Fruit fly (Drosophila melanogaster) whole organism, embryonic: ENCODE measurements around the gene Shc.

Experiments
- Atf-2 ChIP-seq: fragments of 200-800 bp; sonication (Bioruptor generic); optimal IDR thresholded peaks from 2 replicates; lab custom pipeline; 2016; ENCODE audit warnings: missing biosample characterization, missing genetic modification characterization
- Awh ChIP-seq: fragments of 200-800 bp; sonication (Bioruptor generic); IDR thresholded peaks from 2 replicates; pipeline ENCODE4, ENCODE4 v1.3.6; 2022; ENCODE audit warnings: missing biosample characterization, missing genetic modification characterization
- CG10565 ChIP-seq: fragments of 200-800 bp; sonication (Bioruptor generic); optimal IDR thresholded peaks from 3 replicates; lab custom pipeline; 2016; ENCODE audit warnings: missing biosample characterization, mild to moderate bottlenecking, missing genetic modification characterization
- CG11456 ChIP-seq: fragments of 200-800 bp; sonication (Bioruptor generic); IDR thresholded peaks from 3 replicates; pipeline ENCODE4 v1.3.6; 2022; ENCODE audit warnings: missing biosample characterization, missing genetic modification characterization
- CG1233 ChIP-seq: fragments of 200-800 bp; sonication (Bioruptor generic); optimal IDR thresholded peaks from 4 replicates; lab custom pipeline; 2018; ENCODE audit warnings: missing biosample characterization, mild to moderate bottlenecking, missing genetic modification characterization
- CG13624 ChIP-seq: fragments of 200-800 bp; sonication (Bioruptor generic); optimal IDR thresholded peaks from 2 replicates; lab custom pipeline; 2016; ENCODE audit warnings: missing biosample characterization, missing genetic modification characterization
- CG15514 ChIP-seq: fragments of 200-800 bp; sonication (Bioruptor generic); optimal IDR thresholded peaks from 3 replicates; lab custom pipeline; 2017; ENCODE audit warnings: missing biosample characterization, missing genetic modification characterization, mild to moderate bottlenecking, moderate library complexity, missing genetic modification reagents
- CG16815 ChIP-seq: fragments of 200-800 bp; sonication (Bioruptor generic); optimal IDR thresholded peaks from 3 replicates; lab custom pipeline; 2017; ENCODE audit warnings: missing biosample characterization, mild to moderate bottlenecking, missing genetic modification characterization
- CG31388 ChIP-seq: fragments of 200-800 bp; sonication (Bioruptor generic); optimal IDR thresholded peaks from 2 replicates; lab custom pipeline; 2016; ENCODE audit warnings: missing biosample characterization, missing genetic modification characterization
- CG31441 ChIP-seq: fragments of 200-800 bp; sonication (Bioruptor generic); IDR thresholded peaks from 2 replicates; pipeline ENCODE4 v1.3.6; 2022; ENCODE audit warnings: missing biosample characterization, missing genetic modification characterization
- CG3995 ChIP-seq: fragments of 200-800 bp; sonication (Bioruptor generic); optimal IDR thresholded peaks from 3 replicates; lab custom pipeline; 2016; ENCODE audit warnings: missing biosample characterization, missing genetic modification characterization
- CG4617 ChIP-seq: fragments of 200-800 bp; sonication (Bioruptor generic); optimal IDR thresholded peaks from 3 replicates; lab custom pipeline; 2016; ENCODE audit warnings: missing biosample characterization, missing genetic modification characterization, borderline replicate concordance
- CG6654 ChIP-seq: fragments of 200-800 bp; sonication (Bioruptor generic); optimal IDR thresholded peaks from 2 replicates; lab custom pipeline; 2017; ENCODE audit warnings: missing biosample characterization, mild to moderate bottlenecking, missing genetic modification characterization
- CG6854 ChIP-seq: fragments of 200-800 bp; sonication (Bioruptor generic); optimal IDR thresholded peaks from 3 replicates; lab custom pipeline; 2017; ENCODE audit warnings: missing biosample characterization, mild to moderate bottlenecking, missing genetic modification characterization
- CHES-1-like ChIP-seq: fragments of 200-800 bp; sonication (Bioruptor generic); optimal IDR thresholded peaks from 2 replicates; lab custom pipeline; 2016; ENCODE audit warnings: missing biosample characterization, missing genetic modification characterization
- CTCF ChIP-seq: fragments of 200-800 bp; sonication (Bioruptor generic); optimal IDR thresholded peaks from 2 replicates; lab custom pipeline; 2017; ENCODE audit warnings: missing biosample characterization, mild to moderate bottlenecking, missing genetic modification characterization, moderate library complexity
- CoRest ChIP-seq: fragments of 200-800 bp; sonication (Bioruptor generic); optimal IDR thresholded peaks from 3 replicates; lab custom pipeline; 2018; ENCODE audit warnings: missing biosample characterization, mild to moderate bottlenecking, missing genetic modification characterization, moderate library complexity
- Dad ChIP-seq: fragments of 200-800 bp; sonication (Bioruptor generic); optimal IDR thresholded peaks from 3 replicates; lab custom pipeline; 2016; ENCODE audit warnings: missing biosample characterization, missing genetic modification characterization
- Elba2 ChIP-seq: fragments of 200-800 bp; sonication (Bioruptor generic); optimal IDR thresholded peaks from 3 replicates; lab custom pipeline; 2016; ENCODE audit warnings: missing biosample characterization, missing genetic modification characterization
- Ets65A ChIP-seq: fragments of 200-800 bp; sonication (Bioruptor generic); peaks from one replicate; lab custom pipeline; 2016; ENCODE audit warnings: missing biosample characterization, missing genetic modification characterization
- GATAe ChIP-seq: fragments of 200-800 bp; sonication (Bioruptor generic); conservative IDR thresholded peaks from 2 replicates; pipeline ENCODE4 v1.3.6; 2022; ENCODE audit warnings: missing biosample characterization, missing genetic modification characterization
- HLH54F ChIP-seq: fragments of 200-800 bp; sonication (Bioruptor generic); optimal IDR thresholded peaks from 3 replicates; lab custom pipeline; 2016; ENCODE audit warnings: missing biosample characterization, missing genetic modification characterization
- Hr51 ChIP-seq, 2 experiments: fragments of 200-800 bp; sonication (Bioruptor generic); optimal IDR thresholded peaks; 2 replicates in 1 of 2; 3 replicates in 1 of 2; lab custom pipeline; 2016 to 2018; ENCODE audit warnings: missing biosample characterization in 2 of 2, missing genetic modification characterization in 2 of 2, mild to moderate bottlenecking in 1 of 2, moderate library complexity in 1 of 2
- Meics ChIP-seq: fragments of 200-800 bp; sonication (Bioruptor generic); optimal IDR thresholded peaks from 2 replicates; lab custom pipeline; 2017; ENCODE audit warnings: missing biosample characterization, mild to moderate bottlenecking, missing genetic modification characterization
- Side ChIP-seq: fragments of 200-800 bp; sonication (Bioruptor generic); optimal IDR thresholded peaks from 2 replicates; lab custom pipeline; 2016; ENCODE audit warnings: missing biosample characterization, missing genetic modification characterization
- Sox102F ChIP-seq: fragments of 200-800 bp; sonication (Bioruptor generic); optimal IDR thresholded peaks from 2 replicates; lab custom pipeline; 2018; ENCODE audit warnings: missing biosample characterization, mild to moderate bottlenecking, missing genetic modification characterization, moderate library complexity
- Stat92E ChIP-seq, 3 experiments: fragments of >200 bp in 2 of 3; fragments of 200-800 bp in 1 of 3; sonication (Bioruptor generic) in 1 of 3; optimal IDR thresholded peaks; 2 replicates each; lab custom pipeline; 2017 to 2019; ENCODE audit warnings: missing biosample characterization in 3 of 3, missing genetic modification characterization in 3 of 3, mild to moderate bottlenecking in 1 of 3, moderate library complexity in 1 of 3
- ap ChIP-seq: fragments of 200-800 bp; sonication (Bioruptor generic); IDR thresholded peaks from 2 replicates; pipeline ENCODE4 v1.3.6; 2022; ENCODE audit warnings: missing biosample characterization, missing genetic modification characterization
- ato ChIP-seq: fragments of 200-800 bp; sonication (Bioruptor generic); IDR thresholded peaks from 2 replicates; pipeline ENCODE4 v1.3.6; 2022; ENCODE audit warnings: missing biosample characterization, missing genetic modification characterization; ENCODE audit not compliant: partially characterized antibody
- az2 ChIP-seq: fragments of 200-800 bp; sonication (Bioruptor generic); optimal IDR thresholded peaks from 3 replicates; lab custom pipeline; 2016; ENCODE audit warnings: missing biosample characterization, missing genetic modification characterization
- bab2 ChIP-seq: fragments of 200-800 bp; sonication (Bioruptor generic); optimal IDR thresholded peaks from 2 replicates; lab custom pipeline; 2016; ENCODE audit warnings: missing biosample characterization, missing genetic modification characterization
- bbx ChIP-seq: fragments of 200-800 bp; sonication (Bioruptor generic); IDR thresholded peaks from 2 replicates; pipeline ENCODE4 v1.3.6; 2022; ENCODE audit warnings: missing biosample characterization, missing genetic modification characterization; ENCODE audit not compliant: partially characterized antibody
- cad ChIP-seq: fragments of >200 bp; optimal IDR thresholded peaks from 2 replicates; lab custom pipeline; 2017; ENCODE audit warnings: missing biosample characterization, missing genetic modification characterization
- cas ChIP-seq: fragments of 200-800 bp; sonication (Bioruptor generic); IDR thresholded peaks from 2 replicates; pipeline ENCODE4 v1.3.6; 2022; ENCODE audit warnings: missing biosample characterization, missing genetic modification characterization
- cg ChIP-seq: fragments of 200-800 bp; sonication (Bioruptor generic); optimal IDR thresholded peaks from 3 replicates; lab custom pipeline; 2019; ENCODE audit warnings: missing biosample characterization, mild to moderate bottlenecking, missing genetic modification characterization, moderate library complexity
- cwo ChIP-seq: fragments of 200-800 bp; sonication (Bioruptor generic); optimal IDR thresholded peaks from 3 replicates; lab custom pipeline; 2017; ENCODE audit warnings: missing biosample characterization, missing genetic modification characterization, mild to moderate bottlenecking, moderate library complexity, missing genetic modification reagents
- dati ChIP-seq: fragments of 200-800 bp; sonication (Bioruptor generic); IDR thresholded peaks from 2 replicates; pipeline ENCODE4 v1.3.6; 2022; ENCODE audit warnings: missing biosample characterization, missing genetic modification characterization
- gcm ChIP-seq: fragments of 200-800 bp; sonication (Bioruptor generic); optimal IDR thresholded peaks from 2 replicates; lab custom pipeline; 2019; ENCODE audit warnings: missing biosample characterization, mild to moderate bottlenecking, missing genetic modification characterization, moderate library complexity
- hkb ChIP-seq, 2 experiments: fragments of 200-800 bp in 1 of 2; fragments of >200 bp in 1 of 2; sonication (Bioruptor generic) in 1 of 2; IDR thresholded peaks in 1 of 2; optimal IDR thresholded peaks in 1 of 2; 2 replicates each; pipeline versions ENCODE4 v1.3.6 to Lab custom; 2017 to 2022; ENCODE audit warnings: missing biosample characterization in 1 of 2, missing genetic modification characterization in 1 of 2
- insv ChIP-seq, 2 experiments: fragments of 200-800 bp; sonication (Bioruptor generic); optimal IDR thresholded peaks; 3 replicates each; lab custom pipeline; 2016 to 2018; ENCODE audit warnings: missing biosample characterization in 2 of 2, missing genetic modification characterization in 2 of 2
- knrl ChIP-seq: fragments of 200-800 bp; sonication (Bioruptor generic); IDR thresholded peaks from 3 replicates; pipeline ENCODE4 v1.3.6; 2022; ENCODE audit warnings: missing biosample characterization, missing genetic modification characterization; ENCODE audit not compliant: partially characterized antibody
- lbe ChIP-seq: fragments of 200-800 bp; sonication (Bioruptor generic); optimal IDR thresholded peaks from 2 replicates; lab custom pipeline; 2016; ENCODE audit warnings: missing biosample characterization, mild to moderate bottlenecking, missing genetic modification characterization
- psq ChIP-seq: fragments of 200-800 bp; sonication (Bioruptor generic); optimal IDR thresholded peaks from 2 replicates; lab custom pipeline; 2017; ENCODE audit warnings: missing biosample characterization, missing genetic modification characterization
- sd ChIP-seq: fragments of 200-800 bp; sonication (Bioruptor generic); optimal IDR thresholded peaks from 3 replicates; lab custom pipeline; 2018; ENCODE audit warnings: missing biosample characterization, mild to moderate bottlenecking, missing genetic modification characterization, moderate library complexity
- so ChIP-seq: fragments of 200-800 bp; sonication (Bioruptor generic); IDR thresholded peaks from 3 replicates; pipeline ENCODE4 v1.3.6; 2022; ENCODE audit warnings: missing biosample characterization, missing genetic modification characterization
- sob ChIP-seq: fragments of 200-800 bp; sonication (Bioruptor generic); IDR thresholded peaks from 2 replicates; pipeline ENCODE4 v1.3.6; 2022; ENCODE audit warnings: missing biosample characterization, missing genetic modification characterization
- sr ChIP-seq: fragments of 200-800 bp; sonication (Bioruptor generic); IDR thresholded peaks from 3 replicates; pipeline ENCODE4 v1.3.6; 2022; ENCODE audit warnings: missing biosample characterization, missing genetic modification characterization
- trh ChIP-seq: fragments of 200-800 bp; sonication (Bioruptor generic); optimal IDR thresholded peaks from 2 replicates; lab custom pipeline; 2016; ENCODE audit warnings: missing biosample characterization, missing genetic modification characterization
- vvl ChIP-seq: fragments of 200-800 bp; sonication (Bioruptor generic); IDR thresholded peaks from 2 replicates; pipeline ENCODE4 v1.3.6; 2022; ENCODE audit warnings: missing biosample characterization, missing genetic modification characterization
- zfh2 ChIP-seq: fragments of 200-800 bp; sonication (Bioruptor generic); optimal IDR thresholded peaks from 2 replicates; lab custom pipeline; 2016; ENCODE audit warnings: missing biosample characterization, missing genetic modification characterization

Gene Shc

dm6 chr3L:9462247-9462769 lies 35.5 kb downstream of the Shc start (continued):
- TF ChIP-seq so (GFP tag; lab: Robert Waterston, UW) (peak; percentile 55; the same call in 1 of the 3 replicates), Side (peak; percentile 78), CG10565 (peak; percentile 28), Ets65A (no peak), CG6654 (GFP tag; lab: Kevin White, UChicago) (peak; percentile 64), cg (GFP tag; lab: Kevin White, UChicago) (no peak), CG31388 (GFP tag; lab: Kevin White, UChicago) (no peak), knrl (GFP tag; lab: Robert Waterston, UW) (no peak), CoRest (tag; lab: Kevin White, UChicago) (peak; percentile 92), Elba2 (GFP tag; lab: Kevin White, UChicago) (no peak), CG11456 (GFP tag; lab: Robert Waterston, UW) (no peak), az2 (peak; percentile 84), vvl (GFP tag; lab: Robert Waterston, UW) (peak; percentile 91), CG1233 (GFP tag; lab: Kevin White, UChicago) (peak; percentile 77), ato (GFP tag; lab: Robert Waterston, UW) (no peak), sob (GFP tag; lab: Robert Waterston, UW) (peak; percentile 74), lbe (peak; percentile 82), dati (GFP tag; lab: Robert Waterston, UW) (no peak; the same call in 1 of the 2 replicates), bab2 (peak; percentile 63), gcm (GFP tag; lab: Kevin White, UChicago) (peak; percentile 95), Meics (GFP tag; lab: Kevin White, UChicago) (peak; percentile 91), CG4617 (GFP tag; lab: Kevin White, UChicago) (peak; percentile 0), cwo (GFP tag; lab: Kevin White, UChicago) (peak; percentile 82), psq (GFP tag; lab: Kevin White, UChicago) (peak; percentile 44), ap (GFP tag; lab: Robert Waterston, UW) (peak; percentile 40; the same call in 1 of the 2 replicates), cas (0 out of 2 replicates have a peak, but pooled peaks have one; percentile 37), insv (GFP tag; optimal IDR thresholded peaks at IDR 0.05; lab: Kevin White, UChicago) (peak in 1 of 2 experiments; percentile 63), Awh (GFP tag; lab: Robert Waterston, UW) (peak; percentile 31; the same call in 1 of the 2 replicates), HLH54F (GFP tag; lab: Kevin White, UChicago) (peak; percentile 55), sd (tag; lab: Kevin White, UChicago) (no peak), cad (GFP tag; lab: Kevin White, UChicago) (no peak), CHES-1-like (GFP tag; lab: Kevin White, UChicago) (peak; percentile 69), Stat92E (GFP tag; optimal IDR thresholded peaks at IDR 0.05; lab: Kevin White, UChicago) (peak in 1 of 3 experiments; percentile 95), Atf-2 (GFP tag; lab: Kevin White, UChicago) (peak; percentile 72), CG3995 (GFP tag; lab: Kevin White, UChicago) (peak; percentile 48), CG6854 (GFP tag; lab: Kevin White, UChicago) (peak; percentile 92), trh (peak; percentile 58), Sox102F (GFP tag; lab: Kevin White, UChicago) (peak; percentile 88), Hr51 (GFP tag; optimal IDR thresholded peaks at IDR 0.05; lab: Kevin White, UChicago) (peak; percentile 46 to 93), CG16815 (GFP tag; lab: Kevin White, UChicago) (peak; percentile 70), CG15514 (GFP tag; lab: Kevin White, UChicago) (peak; percentile 60), bbx (GFP tag; lab: Robert Waterston, UW) (peak; percentile 72), sr (GFP tag; lab: Robert Waterston, UW) (no peak; the same call in 2 of the 3 replicates), CG13624 (GFP tag; lab: Kevin White, UChicago) (peak; percentile 63), CG31441 (GFP tag; lab: Robert Waterston, UW) (peak; percentile 92), GATAe (GFP tag; lab: Robert Waterston, UW) (no peak), CTCF (peak; percentile 53), zfh2 (GFP tag; lab: Kevin White, UChicago) (peak; percentile 58), hkb (optimal IDR thresholded peaks at IDR 0.05; lab: Kevin White, UChicago) (no peak), hkb (GFP tag; IDR thresholded peaks at IDR 0.05; lab: Robert Waterston, UW) (peak; percentile 86), Dad (GFP tag; lab: Kevin White, UChicago) (peak; percentile 77)
